Worm (Caenorhabditis elegans) whole organism, midembryonic: ENCODE results near the gene C09B7.2.

Experiments used
- T22C8.4 ChIP-seq: fragments of 200-800 bp; sonication (Bioruptor generic); IDR thresholded peaks from 2 replicates; pipeline ENCODE4 v1.3.6; 2022; ENCODE audit warnings: missing genetic modification characterization, missing compliant biosample characterization
- cog-1 ChIP-seq: sonication (generic microtip); optimal IDR thresholded peaks from 2 replicates; lab custom pipeline; 2016; ENCODE audit warnings: missing genetic modification characterization, missing compliant biosample characterization
- flt-1 ChIP-seq: fragments of 200-800 bp; sonication (Bioruptor generic); IDR thresholded peaks from 2 replicates; pipeline ENCODE4 v1.3.6; 2022; ENCODE audit warnings: missing genetic modification characterization, missing compliant biosample characterization
- klf-2 ChIP-seq: fragments of 200-800 bp; sonication (Bioruptor generic); conservative IDR thresholded peaks from 2 replicates; pipeline ENCODE4 v1.3.6; 2022; ENCODE audit warnings: missing genetic modification reagents, missing genetic modification characterization, missing compliant biosample characterization
- med-1 ChIP-seq: sonication (generic microtip); optimal IDR thresholded peaks from 2 replicates; lab custom pipeline; 2017; ENCODE audit warnings: missing genetic modification characterization, mild to moderate bottlenecking, missing compliant biosample characterization, antibody characterized with exemption, missing genetic modification reagents; ENCODE audit not compliant: insufficient read depth
- ref-1 ChIP-seq: fragments of 200-800 bp; sonication (Bioruptor generic); conservative IDR thresholded peaks from 2 replicates; pipeline ENCODE4 v1.3.6; 2022; ENCODE audit warnings: missing genetic modification reagents, missing genetic modification characterization, missing compliant biosample characterization
- tab-1 ChIP-seq: fragments of 200-800 bp; sonication (Bioruptor generic); IDR thresholded peaks from 2 replicates; pipeline ENCODE4 v1.3.6; 2022; ENCODE audit warnings: missing genetic modification characterization, missing compliant biosample characterization
- ztf-23 ChIP-seq: fragments of 200-800 bp; sonication (Bioruptor generic); IDR thresholded peaks from 2 replicates; pipeline ENCODE4 v1.3.6; 2022; ENCODE audit warnings: missing genetic modification reagents, missing genetic modification characterization, missing compliant biosample characterization
- ztf-29 ChIP-seq: fragments of 200-800 bp; sonication (Bioruptor generic); IDR thresholded peaks from 2 replicates; pipeline ENCODE4 v1.3.6; 2022; ENCODE audit warnings: missing genetic modification reagents, missing genetic modification characterization, missing compliant biosample characterization

The C09B7.2 gene

ce11 chrX:2698197-2698800, 30.4 kb downstream of the C09B7.2 start:
- TF ChIP-seq T22C8.4 (GFP tag; lab: Robert Waterston, UW) (no peak), ref-1 (GFP tag; lab: Robert Waterston, UW) (no peak), klf-2 (GFP tag; lab: Robert Waterston, UW) (no peak), tab-1 (no peak), ztf-23 (GFP tag; lab: Robert Waterston, UW) (no peak), ztf-29 (GFP tag; lab: Robert Waterston, UW) (no peak), med-1 (GFP tag; lab: Kevin White, UChicago) (no peak), flt-1 (no peak), cog-1 (tag; lab: Kevin White, UChicago) (no peak)

- TF ChIP-seq ztf-23 (GFP tag; lab: Robert Waterston, UW) (no peak), tab-1 (no peak), cog-1 (tag; lab: Kevin White, UChicago) (no peak), ztf-29 (GFP tag; lab: Robert Waterston, UW) (peak; percentile 69; the same call in 1 of the 2 replicates), ref-1 (GFP tag; lab: Robert Waterston, UW) (no peak), T22C8.4 (GFP tag; lab: Robert Waterston, UW) (no peak), klf-2 (GFP tag; lab: Robert Waterston, UW) (no peak), med-1 (GFP tag; lab: Kevin White, UChicago) (no peak)
These were observed 32.7 kb downstream of the C09B7.2 start for ce11 chrX:2700649-2701048.

- no peak for TF ChIP-seq klf-2 (GFP tag; lab: Robert Waterston, UW)
- no peak for TF ChIP-seq flt-1
- no peak for TF ChIP-seq cog-1 (tag; lab: Kevin White, UChicago)
- TF ChIP-seq ref-1 (GFP tag; lab: Robert Waterston, UW): no peak
- no peak for TF ChIP-seq ztf-23 (GFP tag; lab: Robert Waterston, UW)
These were observed 36.0 kb downstream of the C09B7.2 start for ce11 chrX:2703887-2704286.

ce11 chrX:2704768-2705486, 37.0 kb downstream of the C09B7.2 start:
- TF ChIP-seq T22C8.4 (GFP tag; lab: Robert Waterston, UW) (no peak), tab-1 (0 out of 2 replicates have a peak, but pooled peaks have one; percentile 38)

- TF ChIP-seq ztf-23 (GFP tag; lab: Robert Waterston, UW) (no peak), klf-2 (GFP tag; lab: Robert Waterston, UW) (peak; percentile 51; the same call in 1 of the 2 replicates), tab-1 (no peak), T22C8.4 (GFP tag; lab: Robert Waterston, UW) (no peak), ztf-29 (GFP tag; lab: Robert Waterston, UW) (0 out of 2 replicates have a peak, but pooled peaks have one; percentile 13), ref-1 (GFP tag; lab: Robert Waterston, UW) (no peak), flt-1 (peak; percentile 64), med-1 (GFP tag; lab: Kevin White, UChicago) (no peak)
These were observed 38.0 kb downstream of the C09B7.2 start, which contains the start of gene igcm-3 for ce11 chrX:2705809-2706378. igcm-3 (minus strand) TSS chrX:2705859.

ce11 chrX:2707480-2708015, 39.6 kb downstream of the C09B7.2 start:
- TF ChIP-seq cog-1 (tag; lab: Kevin White, UChicago) (no peak), tab-1 (no peak), ref-1 (GFP tag; lab: Robert Waterston, UW) (no peak), med-1 (GFP tag; lab: Kevin White, UChicago) (no peak), klf-2 (GFP tag; lab: Robert Waterston, UW) (no peak), flt-1 (no peak), ztf-29 (GFP tag; lab: Robert Waterston, UW) (no peak), ztf-23 (GFP tag; lab: Robert Waterston, UW) (no peak), T22C8.4 (GFP tag; lab: Robert Waterston, UW) (no peak)

ce11 chrX:2709183-2709582, 41.3 kb downstream of the C09B7.2 start:
- TF ChIP-seq ztf-29 (GFP tag; lab: Robert Waterston, UW): no peak
- TF ChIP-seq cog-1 (tag; lab: Kevin White, UChicago): no peak
- TF ChIP-seq T22C8.4 (GFP tag; lab: Robert Waterston, UW): no peak
- no peak for TF ChIP-seq klf-2 (GFP tag; lab: Robert Waterston, UW)
- TF ChIP-seq ztf-23 (GFP tag; lab: Robert Waterston, UW): no peak
- no peak for TF ChIP-seq ref-1 (GFP tag; lab: Robert Waterston, UW)
- no peak for TF ChIP-seq flt-1
- TF ChIP-seq med-1 (GFP tag; lab: Kevin White, UChicago): no peak
- no peak for TF ChIP-seq tab-1

- TF ChIP-seq cog-1 (tag; lab: Kevin White, UChicago) (peak; percentile 26), ztf-29 (GFP tag; lab: Robert Waterston, UW) (no peak)
These were observed 45.1 kb downstream of the C09B7.2 start for ce11 chrX:2712984-2713383.
